Worm (Caenorhabditis elegans) whole organism, L4 larva: Measurements from ENCODE around the gene sra-27.

Experiments
- daf-8 ChIP-seq: fragments of 200-800 bp; sonication (Bioruptor generic); IDR thresholded peaks from 2 replicates; pipeline ENCODE4 v1.3.6; 2022; ENCODE audit warnings: missing genetic modification characterization, missing compliant biosample characterization
- lin-39 ChIP-seq: fragments of 150-350 bp; optimal IDR thresholded peaks from 2 replicates; lab custom pipeline; 2014; ENCODE audit warnings: missing biosample characterization, missing genetic modification reagents, missing genetic modification characterization
- nhr-11 ChIP-seq: fragments of 150-350 bp; optimal IDR thresholded peaks from 2 replicates; lab custom pipeline; 2014; ENCODE audit warnings: missing biosample characterization, missing genetic modification characterization
- nhr-25 ChIP-seq: sonication (generic microtip); optimal IDR thresholded peaks from 2 replicates; lab custom pipeline; 2017; ENCODE audit warnings: missing genetic modification characterization, mild to moderate bottlenecking, missing compliant biosample characterization, antibody characterized with exemption, moderate library complexity, borderline replicate concordance; ENCODE audit not compliant: insufficient read depth
- nhr-6 ChIP-seq: fragments of 150-350 bp; optimal IDR thresholded peaks from 2 replicates; lab custom pipeline; 2014; ENCODE audit warnings: missing biosample characterization, missing genetic modification characterization
- nhr-77 ChIP-seq: fragments of 150-350 bp; optimal IDR thresholded peaks from 2 replicates; lab custom pipeline; 2014; ENCODE audit warnings: missing biosample characterization, missing genetic modification characterization
- php-3 ChIP-seq: fragments of 200-800 bp; sonication (Bioruptor generic); IDR thresholded peaks from 2 replicates; pipeline ENCODE4 v1.3.6; 2022; ENCODE audit warnings: missing genetic modification reagents, missing genetic modification characterization, missing compliant biosample characterization
- pqm-1 ChIP-seq: sonication (generic microtip); optimal IDR thresholded peaks from 2 replicates; lab custom pipeline; 2017; ENCODE audit warnings: missing biosample characterization, missing genetic modification characterization
- snpc-4 ChIP-seq: fragments of 150-350 bp; optimal IDR thresholded peaks from 2 replicates; lab custom pipeline; 2014; ENCODE audit warnings: missing biosample characterization, missing genetic modification characterization
- ztf-11 ChIP-seq: fragments of 150-350 bp; optimal IDR thresholded peaks from 2 replicates; lab custom pipeline; 2014; ENCODE audit warnings: missing biosample characterization, missing genetic modification characterization

- no peak for TF ChIP-seq php-3 (GFP tag; lab: Robert Waterston, UW)
- no peak for TF ChIP-seq ztf-11 (tag; lab: Kevin White, UChicago)
- no peak for TF ChIP-seq nhr-77 (tag; lab: Kevin White, UChicago)
- no peak for TF ChIP-seq daf-8 (GFP tag; lab: Robert Waterston, UW)
- no peak for TF ChIP-seq nhr-25
- TF ChIP-seq snpc-4 (tag; lab: Kevin White, UChicago): no peak
- no peak for TF ChIP-seq lin-39 (tag; lab: Kevin White, UChicago)
- TF ChIP-seq pqm-1 (tag; lab: Kevin White, UChicago): no peak
- TF ChIP-seq nhr-11 (tag; lab: Kevin White, UChicago): no peak
- TF ChIP-seq nhr-6 (tag; lab: Kevin White, UChicago): no peak
Observed at ce11 chrII:6610262-6610661, 41.5 kb downstream of the sra-27 start.
